Worm (Caenorhabditis elegans) whole organism, late embryonic: Measurements from ENCODE around the gene srxa-6.

Experiments used
- F13H6.1 ChIP-seq: sonication (generic microtip); optimal IDR thresholded peaks from 2 replicates; lab custom pipeline; 2016; ENCODE audit warnings: missing genetic modification characterization, missing compliant biosample characterization
- K02D7.2 ChIP-seq: sonication (generic microtip); optimal IDR thresholded peaks from 2 replicates; lab custom pipeline; 2017; ENCODE audit warnings: mild to moderate bottlenecking, missing genetic modification characterization, missing compliant biosample characterization
- K09A11.1 ChIP-seq: sonication (generic microtip); optimal IDR thresholded peaks from 2 replicates; lab custom pipeline; 2017; ENCODE audit warnings: antibody characterized with exemption, mild to moderate bottlenecking, missing genetic modification characterization, missing compliant biosample characterization; ENCODE audit not compliant: insufficient read depth
- ahr-1 ChIP-seq: sonication (generic microtip); optimal IDR thresholded peaks from 2 replicates; lab custom pipeline; 2016; ENCODE audit warnings: missing genetic modification characterization, missing compliant biosample characterization
- ama-1 ChIP-seq: fragments of 150-350 bp; optimal IDR thresholded peaks from 2 replicates; lab custom pipeline; 2014
- ceh-18 ChIP-seq: sonication (generic microtip); optimal IDR thresholded peaks from 2 replicates; lab custom pipeline; 2016; ENCODE audit warnings: missing genetic modification characterization, missing compliant biosample characterization
- ceh-2 ChIP-seq: sonication (generic microtip); optimal IDR thresholded peaks from 2 replicates; lab custom pipeline; 2016; ENCODE audit warnings: missing genotype, missing genetic modification characterization, missing compliant biosample characterization
- ceh-24 ChIP-seq: sonication (generic microtip); optimal IDR thresholded peaks from 2 replicates; lab custom pipeline; 2016; ENCODE audit warnings: mild to moderate bottlenecking, missing genetic modification characterization, missing compliant biosample characterization
- ceh-31 ChIP-seq: sonication (generic microtip); optimal IDR thresholded peaks from 2 replicates; lab custom pipeline; 2016; ENCODE audit warnings: missing genetic modification characterization, missing compliant biosample characterization
- ceh-34 ChIP-seq: sonication (generic microtip); optimal IDR thresholded peaks from 2 replicates; lab custom pipeline; 2016; ENCODE audit warnings: mild to moderate bottlenecking, missing genetic modification characterization, missing compliant biosample characterization
- ceh-45 ChIP-seq: fragments of 200-800 bp; sonication (Bioruptor generic); IDR thresholded peaks from 2 replicates; pipeline ENCODE4 v1.3.6; 2022; ENCODE audit warnings: missing genetic modification reagents, missing genetic modification characterization, missing compliant biosample characterization
- ceh-6 ChIP-seq: fragments of 200-800 bp; sonication (Bioruptor generic); optimal IDR thresholded peaks from 2 replicates; lab custom pipeline; 2018; ENCODE audit warnings: mild to moderate bottlenecking, missing genetic modification characterization, missing compliant biosample characterization
- elt-2 ChIP-seq: sonication (generic microtip); optimal IDR thresholded peaks from 2 replicates; lab custom pipeline; 2016; ENCODE audit warnings: missing genetic modification reagents, missing genetic modification characterization, missing compliant biosample characterization
- ets-4 ChIP-seq: sonication (generic microtip); optimal IDR thresholded peaks from 2 replicates; lab custom pipeline; 2016; ENCODE audit warnings: missing genetic modification characterization, missing compliant biosample characterization
- fax-1 ChIP-seq: sonication (generic microtip); optimal IDR thresholded peaks from 2 replicates; lab custom pipeline; 2016; ENCODE audit warnings: missing genotype, missing genetic modification characterization, missing compliant biosample characterization
- fkh-10 ChIP-seq: fragments of 150-350 bp; optimal IDR thresholded peaks from 2 replicates; lab custom pipeline; 2014; ENCODE audit warnings: missing biosample characterization, missing genetic modification reagents, missing genetic modification characterization
- hlh-30 ChIP-seq: sonication (generic microtip); optimal IDR thresholded peaks from 2 replicates; lab custom pipeline; 2017; ENCODE audit warnings: antibody characterized with exemption, missing genetic modification characterization, missing compliant biosample characterization; ENCODE audit not compliant: insufficient read depth
- hlh-6 ChIP-seq: sonication (generic microtip); optimal IDR thresholded peaks from 2 replicates; lab custom pipeline; 2016; ENCODE audit warnings: missing genotype, missing genetic modification characterization, missing compliant biosample characterization
- hlh-8 ChIP-seq: sonication (generic microtip); optimal IDR thresholded peaks from 2 replicates; lab custom pipeline; 2016; ENCODE audit warnings: missing genotype, missing genetic modification characterization, missing compliant biosample characterization
- lim-6 ChIP-seq: sonication (generic microtip); optimal IDR thresholded peaks from 2 replicates; lab custom pipeline; 2016; ENCODE audit warnings: missing genetic modification characterization, missing compliant biosample characterization
- lin-11 ChIP-seq: fragments of 200-800 bp; sonication (Bioruptor generic); optimal IDR thresholded peaks from 2 replicates; lab custom pipeline; 2018; ENCODE audit warnings: mild to moderate bottlenecking, missing genetic modification characterization, missing compliant biosample characterization
- nfya-1 ChIP-seq: sonication (generic microtip); optimal IDR thresholded peaks from 2 replicates; lab custom pipeline; 2017; ENCODE audit warnings: missing genetic modification characterization, mild to moderate bottlenecking, missing compliant biosample characterization, antibody characterized with exemption, moderate library complexity
- nhr-11 ChIP-seq: fragments of 150-350 bp; optimal IDR thresholded peaks from 2 replicates; lab custom pipeline; 2014; ENCODE audit warnings: missing biosample characterization, missing genetic modification characterization
- npax-4 ChIP-seq: sonication (generic microtip); optimal IDR thresholded peaks from 2 replicates; lab custom pipeline; 2016; ENCODE audit warnings: missing genetic modification characterization, missing compliant biosample characterization
- odd-2 ChIP-seq: sonication (generic microtip); optimal IDR thresholded peaks from 2 replicates; lab custom pipeline; 2017; ENCODE audit warnings: antibody characterized with exemption, mild to moderate bottlenecking, missing genetic modification characterization, missing compliant biosample characterization
- pag-3 ChIP-seq: sonication (generic microtip); optimal IDR thresholded peaks from 2 replicates; lab custom pipeline; 2016; ENCODE audit warnings: missing compliant biosample characterization, missing genetic modification characterization, borderline replicate concordance
- pat-9 ChIP-seq: fragments of 200-800 bp; sonication (Bioruptor generic); optimal IDR thresholded peaks from 2 replicates; lab custom pipeline; 2018; ENCODE audit warnings: mild to moderate bottlenecking, missing genetic modification characterization, moderate library complexity, missing compliant biosample characterization
- pax-1 ChIP-seq: fragments of 150-350 bp; optimal IDR thresholded peaks from 2 replicates; lab custom pipeline; 2014; ENCODE audit warnings: missing biosample characterization, missing genetic modification characterization
- pha-2 ChIP-seq: sonication (generic microtip); optimal IDR thresholded peaks from 2 replicates; lab custom pipeline; 2017; ENCODE audit warnings: mild to moderate bottlenecking, missing genetic modification characterization, missing compliant biosample characterization
- rnt-1 ChIP-seq: sonication (generic microtip); optimal IDR thresholded peaks from 2 replicates; lab custom pipeline; 2016; ENCODE audit warnings: missing genetic modification characterization, missing compliant biosample characterization
- sox-2 ChIP-seq: fragments of 200-800 bp; sonication (Bioruptor generic); IDR thresholded peaks from 2 replicates; pipeline ENCODE4 v1.3.6; 2022; ENCODE audit warnings: missing genetic modification reagents, missing genetic modification characterization, missing compliant biosample characterization
- tbx-2 ChIP-seq: sonication (generic microtip); optimal IDR thresholded peaks from 2 replicates; lab custom pipeline; 2016; ENCODE audit warnings: missing genetic modification characterization, missing compliant biosample characterization
- unc-3 ChIP-seq, 2 experiments: fragments of 200-800 bp in 1 of 2; sonication (Bioruptor generic) in 1 of 2; sonication (generic microtip) in 1 of 2; conservative IDR thresholded peaks in 1 of 2; optimal IDR thresholded peaks in 1 of 2; 2 replicates each; pipeline versions ENCODE4 v1.3.6 to Lab custom; 2016 to 2022; ENCODE audit warnings: missing compliant biosample characterization in 2 of 2, missing genetic modification characterization in 2 of 2, missing genetic modification reagents in 1 of 2
- unc-42 ChIP-seq: sonication (generic microtip); optimal IDR thresholded peaks from 2 replicates; lab custom pipeline; 2016; ENCODE audit warnings: missing genotype, missing genetic modification characterization, missing compliant biosample characterization
- unc-55 ChIP-seq: sonication (generic microtip); optimal IDR thresholded peaks from 2 replicates; lab custom pipeline; 2017; ENCODE audit warnings: missing biosample characterization, missing genetic modification reagents, missing genetic modification characterization
- ztf-16 ChIP-seq: sonication (generic microtip); optimal IDR thresholded peaks from 2 replicates; lab custom pipeline; 2017; ENCODE audit warnings: missing genetic modification characterization, missing compliant biosample characterization

srxa-6 gene

ce11 chrV:20698266-20698665, 36.5 kb upstream of the srxa-6 start, which contains the start of gene F53F8.7:
Gene F53F8.7, minus strand, starts transcription at chrV:20698366.
- TF ChIP-seq fkh-10 (GFP tag; lab: Kevin White, UChicago), result no peak
- TF ChIP-seq ceh-18 (tag; lab: Kevin White, UChicago), result no peak
- no peak for TF ChIP-seq K09A11.1 (tag; lab: Kevin White, UChicago)
- no peak for TF ChIP-seq pha-2 (tag; lab: Kevin White, UChicago)
- TF ChIP-seq K02D7.2 (tag; lab: Kevin White, UChicago), result no peak
- TF ChIP-seq ztf-16, result no peak
- TF ChIP-seq elt-2, result no peak
- no peak for TF ChIP-seq ets-4
- no peak for TF ChIP-seq unc-42 (tag; lab: Kevin White, UChicago)
- no peak for TF ChIP-seq ceh-6
- TF ChIP-seq lin-11 (tag; lab: Kevin White, UChicago), result no peak
- TF ChIP-seq ceh-45 (GFP tag; lab: Robert Waterston, UW), result no peak
- TF ChIP-seq sox-2 (GFP tag; lab: Robert Waterston, UW), result no peak

ce11 chrV:20703998-20704572, 30.7 kb upstream of the srxa-6 start, which contains the start of the genes F53F8.5 and F53F8.6:
Gene F53F8.5, minus strand, starts transcription at chrV:20704049.
Gene F53F8.6, plus strand, starts transcription at chrV:20704227.
- TF ChIP-seq nhr-11 (tag; lab: Kevin White, UChicago) (no peak), ama-1 (lab: Kevin White, UChicago) (no peak), K02D7.2 (tag; lab: Kevin White, UChicago) (no peak), pag-3 (tag; lab: Kevin White, UChicago) (no peak), lim-6 (tag; lab: Kevin White, UChicago) (no peak), nfya-1 (peak; percentile 15), ceh-31 (tag; lab: Kevin White, UChicago) (peak; percentile 0), hlh-8 (tag; lab: Kevin White, UChicago) (no peak), unc-42 (tag; lab: Kevin White, UChicago) (peak; percentile 85)

- TF ChIP-seq pag-3 (tag; lab: Kevin White, UChicago) (no peak), fax-1 (tag; lab: Kevin White, UChicago) (no peak), hlh-30 (tag; lab: Kevin White, UChicago) (peak; percentile 85), npax-4 (tag; lab: Kevin White, UChicago) (no peak), F13H6.1 (tag; lab: Kevin White, UChicago) (no peak), ets-4 (no peak)
Measured at ce11 chrV:20710156-20710555, 24.6 kb upstream of the srxa-6 start.

ce11 chrV:20710642-20711041, 24.1 kb upstream of the srxa-6 start:
- TF ChIP-seq fkh-10 (GFP tag; lab: Kevin White, UChicago) (no peak), ahr-1 (tag; lab: Kevin White, UChicago) (no peak), elt-2 (no peak)

ce11 chrV:20711733-20712132, 23.0 kb upstream of the srxa-6 start:
- TF ChIP-seq unc-42 (tag; lab: Kevin White, UChicago), result peak; percentile 78
- no peak for TF ChIP-seq unc-3 (GFP tag; conservative IDR thresholded peaks at IDR 0.05; lab: Robert Waterston, UW)
- TF ChIP-seq unc-3 (tag; optimal IDR thresholded peaks at IDR 0.05; lab: Kevin White, UChicago), result no peak
- TF ChIP-seq lin-11 (tag; lab: Kevin White, UChicago), result no peak
- TF ChIP-seq tbx-2 (tag; lab: Kevin White, UChicago), result peak; percentile 28
- TF ChIP-seq pax-1, result no peak
- TF ChIP-seq ceh-2 (tag; lab: Kevin White, UChicago), result no peak
- TF ChIP-seq fkh-10 (GFP tag; lab: Kevin White, UChicago), result no peak
- peak; percentile 45 for TF ChIP-seq pat-9 (tag; lab: Kevin White, UChicago)
- peak; percentile 85 for TF ChIP-seq unc-55 (GFP tag; lab: Kevin White, UChicago)
- no peak for TF ChIP-seq hlh-6
- peak; percentile 33 for TF ChIP-seq rnt-1 (tag; lab: Kevin White, UChicago)
- TF ChIP-seq nfya-1, result peak; percentile 60
- no peak for TF ChIP-seq F13H6.1 (tag; lab: Kevin White, UChicago)
- peak; percentile 25 for TF ChIP-seq pha-2 (tag; lab: Kevin White, UChicago)
- no peak for TF ChIP-seq odd-2
- TF ChIP-seq ceh-18 (tag; lab: Kevin White, UChicago), result peak; percentile 92
- TF ChIP-seq ceh-34 (tag; lab: Kevin White, UChicago), result peak; percentile 30
- TF ChIP-seq ceh-24 (tag; lab: Kevin White, UChicago), result no peak
- TF ChIP-seq hlh-8 (tag; lab: Kevin White, UChicago), result peak; percentile 92
- peak; percentile 80 for TF ChIP-seq ceh-31 (tag; lab: Kevin White, UChicago)
